Worm (Caenorhabditis elegans) whole organism, L4/young adult: ENCODE results near the gene cpx-2.

Experiments
- W03F9.2 ChIP-seq: fragments of 150-350 bp; optimal IDR thresholded peaks from 2 replicates; lab custom pipeline; 2014; ENCODE audit warnings: missing biosample characterization, missing genetic modification characterization
- dao-5 ChIP-seq: sonication (generic microtip); optimal IDR thresholded peaks from 2 replicates; lab custom pipeline; 2016; ENCODE audit warnings: missing genotype, missing genetic modification characterization, moderate library complexity, missing compliant biosample characterization
- him-1 ChIP-seq: sonication (generic microtip); optimal IDR thresholded peaks from 2 replicates; lab custom pipeline; 2016; ENCODE audit warnings: missing genotype, missing genetic modification reagents, missing genetic modification characterization, missing compliant biosample characterization

- TF ChIP-seq dao-5 (tag; lab: Kevin White, UChicago): no peak
- no peak for TF ChIP-seq him-1 (tag; lab: Kevin White, UChicago)
- no peak for TF ChIP-seq W03F9.2 (tag; lab: Kevin White, UChicago)
Measured at ce11 chrX:13061366-13061765, 9.7 kb downstream of the cpx-2 start.
